Worm (Caenorhabditis elegans) whole organism, L4/young adult: ENCODE results near the gene C29F9.9.

Experiments used
- W03F9.2 ChIP-seq: fragments of 150-350 bp; optimal IDR thresholded peaks from 2 replicates; lab custom pipeline; 2014; ENCODE audit warnings: missing biosample characterization, missing genetic modification characterization
- him-1 ChIP-seq: sonication (generic microtip); optimal IDR thresholded peaks from 2 replicates; lab custom pipeline; 2016; ENCODE audit warnings: missing genotype, missing genetic modification reagents, missing genetic modification characterization, missing compliant biosample characterization

DNA sequence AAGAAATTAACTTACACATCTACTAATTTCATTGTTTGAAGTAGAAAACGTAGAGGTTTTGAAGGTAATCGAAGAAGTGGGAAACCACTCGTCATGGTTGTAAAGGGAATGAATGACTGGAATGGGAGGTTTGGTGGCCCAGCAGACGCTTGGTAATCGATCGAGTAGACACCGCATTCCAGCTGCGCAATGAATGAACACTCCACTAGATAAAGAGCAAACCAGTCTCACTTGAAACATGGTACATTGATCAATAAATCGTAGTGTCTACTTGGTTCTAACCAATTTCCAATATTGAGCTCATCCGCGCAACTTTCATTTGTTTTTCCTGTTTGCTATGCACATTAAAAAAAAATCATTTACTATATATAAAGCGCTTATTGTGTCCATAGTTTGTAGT, 47.6 kb upstream of the C29F9.9 start, which contains the start of gene fbxb-84:
- TF ChIP-seq W03F9.2 (tag; lab: Kevin White, UChicago) (no peak), him-1 (tag; lab: Kevin White, UChicago) (no peak)
